Worm (Caenorhabditis elegans) whole organism, L4 larva: ENCODE results near the gene ZK813.3.

ENCODE experiments used
- lin-1 ChIP-seq: fragments of 200-800 bp; sonication (Bioruptor generic); IDR thresholded peaks from 2 replicates; pipeline ENCODE4 v1.3.6; 2022; ENCODE audit warnings: missing genetic modification reagents, missing genetic modification characterization, missing compliant biosample characterization
- lin-13 ChIP-seq: fragments of 150-350 bp; optimal IDR thresholded peaks from 2 replicates; lab custom pipeline; 2014; ENCODE audit warnings: missing biosample characterization, missing genetic modification reagents, missing genetic modification characterization
- mep-1 ChIP-seq: fragments of 150-350 bp; sonication (generic microtip); optimal IDR thresholded peaks from 3 replicates; lab custom pipeline; 2014; ENCODE audit warnings: missing biosample characterization, missing genetic modification characterization
- unc-130 ChIP-seq: sonication (generic microtip); optimal IDR thresholded peaks from 2 replicates; lab custom pipeline; 2016; ENCODE audit warnings: missing genetic modification reagents, missing genetic modification characterization, missing compliant biosample characterization
- ztf-7 ChIP-seq: fragments of 150-350 bp; optimal IDR thresholded peaks from 2 replicates; lab custom pipeline; 2014; ENCODE audit warnings: missing biosample characterization, missing genetic modification characterization

DNA sequence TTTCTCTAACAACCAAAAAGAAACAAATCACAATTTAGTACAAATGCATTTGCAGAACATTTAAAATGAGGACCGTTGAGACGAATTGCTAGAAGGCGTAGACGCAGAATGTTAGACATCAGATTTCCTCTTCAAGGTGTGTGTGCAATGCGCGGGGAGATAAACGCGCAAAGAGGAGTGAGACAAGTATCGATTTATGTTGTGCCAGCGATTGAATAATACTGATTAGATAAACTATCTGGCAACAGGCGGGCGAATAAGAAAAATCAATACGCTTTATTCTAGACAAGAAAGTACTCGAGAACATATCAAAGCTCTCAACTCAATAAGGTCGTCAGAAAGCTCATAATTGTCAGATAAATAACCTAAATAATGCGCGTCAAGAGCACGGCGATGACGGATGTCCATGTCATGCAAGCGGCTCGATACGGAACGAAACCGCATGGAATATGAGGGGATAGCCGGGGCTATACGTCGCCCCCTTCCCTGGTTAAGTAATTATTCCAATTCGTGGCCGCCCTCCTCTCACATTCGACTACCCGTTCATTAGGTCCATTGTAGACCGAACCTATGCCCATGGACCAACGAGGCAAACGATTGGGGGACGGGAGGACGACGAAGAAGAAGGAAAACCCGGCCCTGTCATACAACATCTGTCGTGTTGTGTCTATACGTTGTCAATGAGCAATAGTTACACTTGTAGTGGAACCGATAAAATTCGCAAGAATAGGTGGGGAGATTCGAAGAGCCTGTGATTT lies 25.5 kb downstream of the ZK813.3 start:
- TF ChIP-seq mep-1 (tag; lab: Kevin White, UChicago) (no peak), lin-1 (GFP tag; lab: Robert Waterston, UW) (no peak), unc-130 (GFP tag; lab: Kevin White, UChicago) (no peak), ztf-7 (tag; lab: Kevin White, UChicago) (no peak), lin-13 (GFP tag; lab: Kevin White, UChicago) (no peak)
